Fruit fly (Drosophila melanogaster) whole organism, embryonic: Measurements from ENCODE around the gene Bx.

ENCODE experiments used
- CG12769 ChIP-seq: fragments of 200-800 bp; sonication (Bioruptor generic); optimal IDR thresholded peaks from 2 replicates; lab custom pipeline; 2019; ENCODE audit warnings: missing biosample characterization, mild to moderate bottlenecking, missing genetic modification characterization, moderate library complexity
- CG14965 ChIP-seq: fragments of 200-800 bp; sonication (Bioruptor generic); optimal IDR thresholded peaks from 2 replicates; lab custom pipeline; 2016; ENCODE audit warnings: missing biosample characterization, missing genetic modification characterization, borderline replicate concordance
- CG17359 ChIP-seq: fragments of 200-800 bp; sonication (Bioruptor generic); optimal IDR thresholded peaks from 3 replicates; lab custom pipeline; 2018; ENCODE audit warnings: missing biosample characterization, mild to moderate bottlenecking, missing genetic modification characterization, moderate library complexity
- Oaz ChIP-seq: fragments of 200-800 bp; sonication (Bioruptor generic); IDR thresholded peaks from 2 replicates; pipeline ENCODE4 v1.3.6; 2022; ENCODE audit warnings: missing biosample characterization, missing genetic modification characterization
- PHDP ChIP-seq: fragments of 200-800 bp; sonication (Bioruptor generic); optimal IDR thresholded peaks from 3 replicates; lab custom pipeline; 2018; ENCODE audit warnings: missing biosample characterization, mild to moderate bottlenecking, missing genetic modification characterization, moderate library complexity
- chn ChIP-seq: fragments of 200-800 bp; sonication (Bioruptor generic); optimal IDR thresholded peaks from 2 replicates; lab custom pipeline; 2016; ENCODE audit warnings: missing biosample characterization, missing genetic modification characterization

DNA sequence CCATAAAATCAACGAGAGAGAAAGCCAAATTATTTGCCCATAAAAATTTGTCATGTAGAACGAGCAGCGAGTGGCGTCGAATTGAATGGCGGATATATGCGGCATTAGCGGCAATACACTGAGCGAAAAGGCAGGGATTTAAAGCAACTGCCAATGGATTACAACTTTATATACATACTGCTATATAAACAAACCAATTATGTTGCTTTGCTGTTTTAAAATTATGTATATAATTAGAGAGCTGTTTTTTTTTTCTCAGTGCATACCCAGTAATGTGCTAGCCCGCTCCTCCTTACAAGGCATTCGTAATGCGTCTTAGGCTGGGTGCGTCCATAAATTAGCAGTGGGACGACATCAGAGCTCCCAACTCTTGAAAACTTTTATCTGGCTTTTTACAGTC, 47.3 kb upstream of the Bx start:
- TF ChIP-seq CG12769 (tag; lab: Kevin White, UChicago), result no peak
- no peak for TF ChIP-seq CG14965 (GFP tag; lab: Kevin White, UChicago)
- TF ChIP-seq chn (GFP tag; lab: Kevin White, UChicago), result no peak
- no peak for TF ChIP-seq PHDP (tag; lab: Kevin White, UChicago)
- TF ChIP-seq CG17359 (tag; lab: Kevin White, UChicago), result peak; percentile 12
- no peak for TF ChIP-seq Oaz (GFP tag; lab: Robert Waterston, UW)
